Worm (Caenorhabditis elegans) whole organism, early embryonic: Measurements from ENCODE around the gene exc-7.

Experiments
- ama-1 ChIP-seq: fragments of 150-350 bp; optimal IDR thresholded peaks from 2 replicates; lab custom pipeline; 2014
- hmg-4 ChIP-seq: fragments of 200-800 bp; sonication (Bioruptor generic); optimal IDR thresholded peaks from 2 replicates; lab custom pipeline; 2018; ENCODE audit warnings: mild to moderate bottlenecking, missing genetic modification characterization, missing compliant biosample characterization
- hnd-1 ChIP-seq: sonication (generic microtip); optimal IDR thresholded peaks from 2 replicates; lab custom pipeline; 2016; ENCODE audit warnings: missing genetic modification characterization, missing compliant biosample characterization
- pes-1 ChIP-seq: fragments of 200-800 bp; sonication (Bioruptor generic); IDR thresholded peaks from 2 replicates; pipeline ENCODE4 v1.3.6; 2022; ENCODE audit warnings: missing genetic modification reagents, missing genetic modification characterization, missing compliant biosample characterization
- tbx-11 ChIP-seq: fragments of 200-800 bp; sonication (Bioruptor generic); IDR thresholded peaks from 2 replicates; pipeline ENCODE4 v1.3.6; 2022; ENCODE audit warnings: missing genetic modification characterization, missing compliant biosample characterization

- no peak for TF ChIP-seq ama-1 (lab: Kevin White, UChicago)
- TF ChIP-seq hmg-4 (GFP tag; lab: Kevin White, UChicago) = no peak
- TF ChIP-seq tbx-11 (GFP tag; lab: Robert Waterston, UW) = no peak
- TF ChIP-seq pes-1 = no peak
- no peak for TF ChIP-seq hnd-1 (tag; lab: Kevin White, UChicago)
Observed at ce11 chrII:9605336-9605735, 29.6 kb downstream of the exc-7 start, which contains the start of gene nhr-19.
